Worm (Caenorhabditis elegans) whole organism, midembryonic: Measurements from ENCODE around the gene ajm-1.

ENCODE experiments used
- cog-1 ChIP-seq: sonication (generic microtip); optimal IDR thresholded peaks from 2 replicates; lab custom pipeline; 2016; ENCODE audit warnings: missing genetic modification characterization, missing compliant biosample characterization
- flt-1 ChIP-seq: fragments of 200-800 bp; sonication (Bioruptor generic); IDR thresholded peaks from 2 replicates; pipeline ENCODE4 v1.3.6; 2022; ENCODE audit warnings: missing genetic modification characterization, missing compliant biosample characterization
- ref-1 ChIP-seq: fragments of 200-800 bp; sonication (Bioruptor generic); conservative IDR thresholded peaks from 2 replicates; pipeline ENCODE4 v1.3.6; 2022; ENCODE audit warnings: missing genetic modification reagents, missing genetic modification characterization, missing compliant biosample characterization
- tab-1 ChIP-seq: fragments of 200-800 bp; sonication (Bioruptor generic); IDR thresholded peaks from 2 replicates; pipeline ENCODE4 v1.3.6; 2022; ENCODE audit warnings: missing genetic modification characterization, missing compliant biosample characterization

DNA sequence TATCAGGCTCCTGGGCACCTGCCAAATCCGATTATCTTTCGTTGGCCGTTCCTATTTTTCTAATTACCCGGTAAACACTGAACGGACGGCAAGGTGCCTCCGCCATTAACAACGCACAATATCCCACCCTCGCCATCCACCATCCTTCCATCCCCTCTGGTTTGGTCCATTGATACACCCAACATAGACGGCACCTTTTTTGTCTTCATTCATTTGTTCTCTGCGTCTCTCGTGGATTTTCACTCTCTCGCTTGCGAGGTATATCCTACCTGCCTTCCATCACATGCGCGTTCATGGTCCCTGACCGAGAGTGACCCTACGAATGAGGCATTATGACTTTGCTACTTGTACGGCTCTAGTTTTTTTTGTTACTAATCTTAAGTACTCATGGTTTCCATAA, 6.8 kb downstream of the ajm-1 start:
- TF ChIP-seq ref-1 (GFP tag; lab: Robert Waterston, UW) (no peak), cog-1 (tag; lab: Kevin White, UChicago) (no peak), tab-1 (0 out of 2 replicates have a peak, but pooled peaks have one; percentile 16), flt-1 (GFP tag; lab: Robert Waterston, UW) (0 out of 2 replicates have a peak, but pooled peaks have one; percentile 8)
